Fruit fly (Drosophila melanogaster) whole organism, embryonic: ENCODE results near the gene CG33298.

Experiments
- Ada2b ChIP-seq: fragments of 200-800 bp; sonication (Bioruptor generic); IDR thresholded peaks from 2 replicates; pipeline ENCODE4 v1.3.6; 2022; ENCODE audit warnings: missing biosample characterization, missing genetic modification characterization
- Antp ChIP-seq: fragments of 200-800 bp; sonication (Bioruptor generic); optimal IDR thresholded peaks from 3 replicates; lab custom pipeline; 2016; ENCODE audit warnings: missing biosample characterization, missing genetic modification characterization
- Bteb2 ChIP-seq: fragments of 200-800 bp; sonication (Bioruptor generic); optimal IDR thresholded peaks from 2 replicates; lab custom pipeline; 2016; ENCODE audit warnings: missing biosample characterization, missing genetic modification characterization
- CG14860 ChIP-seq: fragments of 200-800 bp; sonication (Bioruptor generic); IDR thresholded peaks from 3 replicates; pipeline ENCODE4 v1.3.6; 2022; ENCODE audit warnings: missing biosample characterization, missing genetic modification characterization; ENCODE audit not compliant: partially characterized antibody
- CG16815 ChIP-seq: fragments of 200-800 bp; sonication (Bioruptor generic); optimal IDR thresholded peaks from 3 replicates; lab custom pipeline; 2017; ENCODE audit warnings: missing biosample characterization, mild to moderate bottlenecking, missing genetic modification characterization
- CG16863 ChIP-seq: fragments of 200-800 bp; sonication (Bioruptor generic); optimal IDR thresholded peaks from 3 replicates; lab custom pipeline; 2016; ENCODE audit warnings: missing biosample characterization, missing genetic modification characterization
- CG1832 ChIP-seq: fragments of 200-800 bp; sonication (Bioruptor generic); optimal IDR thresholded peaks from 2 replicates; lab custom pipeline; 2017; ENCODE audit warnings: missing biosample characterization, mild to moderate bottlenecking, missing genetic modification characterization, inconsistent platforms
- CG31365 ChIP-seq: fragments of 200-800 bp; sonication (Bioruptor generic); optimal IDR thresholded peaks from 2 replicates; lab custom pipeline; 2018; ENCODE audit warnings: missing biosample characterization, mild to moderate bottlenecking, missing genetic modification characterization
- CG33213 ChIP-seq: fragments of 200-800 bp; sonication (Bioruptor generic); optimal IDR thresholded peaks from 3 replicates; lab custom pipeline; 2016; ENCODE audit warnings: missing biosample characterization, missing genetic modification characterization
- CG43689 ChIP-seq: fragments of 200-800 bp; sonication (Bioruptor generic); IDR thresholded peaks from 2 replicates; pipeline ENCODE4 v1.3.6; 2022; ENCODE audit warnings: missing biosample characterization, missing genetic modification characterization
- CG4707 ChIP-seq: fragments of 200-800 bp; sonication (Bioruptor generic); optimal IDR thresholded peaks from 2 replicates; lab custom pipeline; 2018; ENCODE audit warnings: missing biosample characterization, mild to moderate bottlenecking, missing genetic modification characterization, moderate library complexity
- CG4820 ChIP-seq: fragments of 200-800 bp; sonication (Bioruptor generic); optimal IDR thresholded peaks from 3 replicates; lab custom pipeline; 2016; ENCODE audit warnings: missing biosample characterization, missing genetic modification characterization
- CG6175 ChIP-seq: fragments of 200-800 bp; sonication (Bioruptor generic); IDR thresholded peaks from 3 replicates; pipeline ENCODE4 v1.3.6; 2022; ENCODE audit warnings: missing biosample characterization, missing genetic modification characterization
- CG6654 ChIP-seq: fragments of 200-800 bp; sonication (Bioruptor generic); optimal IDR thresholded peaks from 2 replicates; lab custom pipeline; 2017; ENCODE audit warnings: missing biosample characterization, mild to moderate bottlenecking, missing genetic modification characterization
- CG6683 ChIP-seq: fragments of 200-800 bp; sonication (Bioruptor generic); optimal IDR thresholded peaks from 2 replicates; lab custom pipeline; 2017; ENCODE audit warnings: missing biosample characterization, mild to moderate bottlenecking, missing genetic modification characterization, missing genetic modification reagents
- CG6689 ChIP-seq: fragments of 200-800 bp; sonication (Bioruptor generic); IDR thresholded peaks from 2 replicates; pipeline ENCODE4 v1.3.6; 2022; ENCODE audit warnings: missing biosample characterization, missing genetic modification characterization
- CG6791 ChIP-seq: fragments of 200-800 bp; sonication (Bioruptor generic); IDR thresholded peaks from 3 replicates; pipeline ENCODE4 v1.3.6; 2022; ENCODE audit warnings: missing biosample characterization, missing genetic modification characterization; ENCODE audit not compliant: partially characterized antibody
- CG8478 ChIP-seq: fragments of >200 bp; optimal IDR thresholded peaks from 2 replicates; lab custom pipeline; 2018
- CG8924 ChIP-seq: fragments of 200-800 bp; optimal IDR thresholded peaks from 3 replicates; lab custom pipeline; 2019; ENCODE audit warnings: missing biosample characterization, mild to moderate bottlenecking, missing genetic modification characterization, moderate library complexity
- CG8944 ChIP-seq: fragments of 200-800 bp; sonication (Bioruptor generic); optimal IDR thresholded peaks from 3 replicates; lab custom pipeline; 2016; ENCODE audit warnings: missing biosample characterization, missing genetic modification characterization
- CTCF ChIP-seq: fragments of 200-800 bp; sonication (Bioruptor generic); optimal IDR thresholded peaks from 2 replicates; lab custom pipeline; 2017; ENCODE audit warnings: missing biosample characterization, mild to moderate bottlenecking, missing genetic modification characterization, moderate library complexity
- Camta ChIP-seq: fragments of 200-800 bp; sonication (Bioruptor generic); optimal IDR thresholded peaks from 2 replicates; lab custom pipeline; 2016; ENCODE audit warnings: missing biosample characterization, missing genetic modification characterization
- D ChIP-seq, 2 experiments: fragments of 200-800 bp in 1 of 2; fragments of >200 bp in 1 of 2; sonication (Bioruptor generic) in 1 of 2; optimal IDR thresholded peaks; 2 replicates in 1 of 2; 3 replicates in 1 of 2; lab custom pipeline; 2017; ENCODE audit warnings: mild to moderate bottlenecking in 1 of 2, missing biosample characterization in 1 of 2, missing genetic modification characterization in 1 of 2, missing genetic modification reagents in 1 of 2
- Deaf1 ChIP-seq: fragments of 200-800 bp; optimal IDR thresholded peaks from 3 replicates; lab custom pipeline; 2019; ENCODE audit warnings: missing biosample characterization, mild to moderate bottlenecking, missing genetic modification characterization, moderate library complexity
- Dfd ChIP-seq, 2 experiments: fragments of >200 bp; optimal IDR thresholded peaks; 2 replicates each; lab custom pipeline; 2017; ENCODE audit warnings: missing biosample characterization in 2 of 2, missing genetic modification characterization in 2 of 2
- Dp ChIP-seq: fragments of 200-800 bp; sonication (Bioruptor generic); optimal IDR thresholded peaks from 2 replicates; lab custom pipeline; 2018; ENCODE audit warnings: missing biosample characterization, mild to moderate bottlenecking, missing genetic modification characterization, moderate library complexity
- Hr51 ChIP-seq, 2 experiments: fragments of 200-800 bp; sonication (Bioruptor generic); optimal IDR thresholded peaks; 2 replicates in 1 of 2; 3 replicates in 1 of 2; lab custom pipeline; 2016 to 2018; ENCODE audit warnings: missing biosample characterization in 2 of 2, missing genetic modification characterization in 2 of 2, mild to moderate bottlenecking in 1 of 2, moderate library complexity in 1 of 2
- MBD-R2 ChIP-seq: fragments of 200-800 bp; sonication (Bioruptor generic); IDR thresholded peaks from 2 replicates; pipeline ENCODE4 v1.3.6; 2022; ENCODE audit warnings: missing biosample characterization, missing genetic modification characterization
- Mes4 ChIP-seq: fragments of 200-800 bp; sonication (Bioruptor generic); optimal IDR thresholded peaks from 2 replicates; lab custom pipeline; 2016; ENCODE audit warnings: missing biosample characterization, missing genetic modification characterization
- Pdp1 ChIP-seq, 2 experiments: fragments of 200-800 bp; sonication (Bioruptor generic); optimal IDR thresholded peaks; 3 replicates each; lab custom pipeline; 2016; ENCODE audit warnings: missing biosample characterization in 2 of 2, missing genetic modification characterization in 2 of 2, mild to moderate bottlenecking in 1 of 2, moderate library complexity in 1 of 2
- Taf1 ChIP-seq: fragments of 200-800 bp; sonication (Bioruptor generic); IDR thresholded peaks from 2 replicates; pipeline ENCODE4 v1.3.6; 2022; ENCODE audit warnings: missing biosample characterization, missing genetic modification characterization
- Vsx1 ChIP-seq: fragments of 200-800 bp; sonication (Bioruptor generic); optimal IDR thresholded peaks from 2 replicates; lab custom pipeline; 2017; ENCODE audit warnings: missing biosample characterization, mild to moderate bottlenecking, missing genetic modification characterization, missing genetic modification reagents
- Xrp1 ChIP-seq: fragments of 200-800 bp; sonication (Bioruptor generic); IDR thresholded peaks from 2 replicates; pipeline ENCODE4 v1.3.6; 2022; ENCODE audit warnings: missing biosample characterization, missing genetic modification characterization
- ab ChIP-seq: fragments of 200-800 bp; sonication (Bioruptor generic); optimal IDR thresholded peaks from 2 replicates; lab custom pipeline; 2016; ENCODE audit warnings: missing biosample characterization, missing genetic modification characterization
- amos ChIP-seq: fragments of 200-800 bp; sonication (Bioruptor generic); IDR thresholded peaks from 2 replicates; pipeline ENCODE4 v1.3.6; 2022; ENCODE audit warnings: missing biosample characterization, missing genetic modification characterization; ENCODE audit not compliant: partially characterized antibody
- bcd ChIP-seq: fragments of 200-800 bp; sonication (Bioruptor generic); optimal IDR thresholded peaks from 2 replicates; lab custom pipeline; 2017; ENCODE audit warnings: missing biosample characterization, mild to moderate bottlenecking, missing genetic modification characterization
- chif ChIP-seq, 2 experiments: fragments of 200-800 bp; sonication (Bioruptor generic); optimal IDR thresholded peaks; 3 replicates each; lab custom pipeline; 2016; ENCODE audit warnings: missing biosample characterization in 2 of 2, missing genetic modification characterization in 2 of 2
- ems ChIP-seq: fragments of 200-800 bp; sonication (Bioruptor generic); optimal IDR thresholded peaks from 3 replicates; lab custom pipeline; 2016; ENCODE audit warnings: missing biosample characterization, missing genetic modification characterization
- exex ChIP-seq: fragments of 200-800 bp; sonication (Bioruptor generic); optimal IDR thresholded peaks from 4 replicates; lab custom pipeline; 2018; ENCODE audit warnings: missing biosample characterization, mild to moderate bottlenecking, missing genetic modification characterization, moderate library complexity
- fu2 ChIP-seq: fragments of 200-800 bp; sonication (Bioruptor generic); optimal IDR thresholded peaks from 2 replicates; lab custom pipeline; 2016; ENCODE audit warnings: missing biosample characterization, missing genetic modification characterization
- gce ChIP-seq: fragments of 200-800 bp; sonication (Bioruptor generic); IDR thresholded peaks from 3 replicates; pipeline ENCODE4 v1.3.6; 2022; ENCODE audit warnings: missing biosample characterization, missing genetic modification characterization
- hb ChIP-seq: fragments of 200-800 bp; sonication (Bioruptor generic); IDR thresholded peaks from 3 replicates; pipeline ENCODE4 v1.3.6; 2022; ENCODE audit warnings: missing biosample characterization, missing genetic modification characterization; ENCODE audit not compliant: partially characterized antibody
- ken ChIP-seq: fragments of 200-800 bp; sonication (Bioruptor generic); IDR thresholded peaks from 3 replicates; pipeline ENCODE4 v1.3.6; 2022; ENCODE audit warnings: missing biosample characterization, missing genetic modification characterization
- nerfin-1 ChIP-seq: fragments of 200-800 bp; sonication (Bioruptor generic); optimal IDR thresholded peaks from 3 replicates; lab custom pipeline; 2019; ENCODE audit warnings: missing biosample characterization, mild to moderate bottlenecking, missing genetic modification characterization, moderate library complexity
- onecut ChIP-seq: fragments of 200-800 bp; sonication (Bioruptor generic); IDR thresholded peaks from 2 replicates; pipeline ENCODE4 v1.3.6; 2022; ENCODE audit warnings: missing biosample characterization, missing genetic modification characterization
- peb ChIP-seq: fragments of 200-800 bp; sonication (Bioruptor generic); IDR thresholded peaks from 2 replicates; pipeline ENCODE4 v1.3.6; 2022; ENCODE audit warnings: missing biosample characterization, missing genetic modification characterization
- ranshi ChIP-seq: fragments of 200-800 bp; sonication (Bioruptor generic); IDR thresholded peaks from 2 replicates; pipeline ENCODE4 v1.3.6; 2022; ENCODE audit warnings: missing biosample characterization, missing genetic modification characterization
- sisA ChIP-seq: fragments of 200-800 bp; sonication (Bioruptor generic); IDR thresholded peaks from 2 replicates; pipeline ENCODE4 v1.3.6; 2022; ENCODE audit warnings: missing biosample characterization, missing genetic modification characterization
- tio ChIP-seq: fragments of 200-800 bp; sonication (Bioruptor generic); optimal IDR thresholded peaks from 2 replicates; lab custom pipeline; 2017; ENCODE audit warnings: missing biosample characterization, missing genetic modification characterization, inconsistent platforms
- vvl ChIP-seq: fragments of 200-800 bp; sonication (Bioruptor generic); IDR thresholded peaks from 2 replicates; pipeline ENCODE4 v1.3.6; 2022; ENCODE audit warnings: missing biosample characterization, missing genetic modification characterization
- zfh2 ChIP-seq: fragments of 200-800 bp; sonication (Bioruptor generic); optimal IDR thresholded peaks from 2 replicates; lab custom pipeline; 2016; ENCODE audit warnings: missing biosample characterization, missing genetic modification characterization

CG33298 gene

DNA sequence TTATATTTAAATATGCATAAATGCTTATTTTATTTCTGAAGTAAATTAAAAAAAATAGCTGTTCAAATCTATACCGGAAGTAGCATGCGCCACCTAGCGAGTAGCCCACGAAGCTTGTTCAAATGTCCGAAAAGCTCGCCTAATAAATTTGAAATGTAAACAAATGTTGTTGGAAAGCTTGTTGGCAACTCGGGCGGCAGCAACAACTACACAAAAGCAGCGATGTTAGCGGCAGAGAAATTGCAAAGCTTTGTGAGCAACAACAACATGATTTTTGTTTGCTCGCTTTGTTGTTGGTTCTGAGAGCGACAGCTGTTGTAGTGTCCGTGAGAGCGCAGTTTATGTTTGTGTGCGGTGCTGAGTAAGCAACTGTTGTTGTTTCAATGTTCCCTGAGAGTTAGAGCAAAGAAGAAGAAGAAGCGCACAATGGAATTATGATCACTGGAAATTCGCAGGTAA, 72.2 kb downstream of the CG33298 start (continued):
- TF ChIP-seq onecut (peak; percentile 97), CG31365 (tag; lab: Kevin White, UChicago) (peak; percentile 95), CG4820 (GFP tag; lab: Kevin White, UChicago) (peak; percentile 89), Vsx1 (peak; percentile 99), Deaf1 (peak; percentile 63), Xrp1 (GFP tag; lab: Robert Waterston, UW) (peak; percentile 65; the same call in 1 of the 2 replicates), ranshi (GFP tag; lab: Robert Waterston, UW) (peak; percentile 96), ken (GFP tag; lab: Robert Waterston, UW) (peak; percentile 93), CG16863 (GFP tag; lab: Kevin White, UChicago) (peak; percentile 91), Hr51 (GFP tag; optimal IDR thresholded peaks at IDR 0.05; lab: Kevin White, UChicago) (peak; percentile 92 to 97), D (optimal IDR thresholded peaks at IDR 0.05; lab: Kevin White, UChicago) (no peak), D (GFP tag; optimal IDR thresholded peaks at IDR 0.05; lab: Kevin White, UChicago) (peak; percentile 96), Camta (peak; percentile 97), Mes4 (GFP tag; lab: Kevin White, UChicago) (peak; percentile 96), MBD-R2 (peak; percentile 84), Dfd (GFP tag; optimal IDR thresholded peaks at IDR 0.05; lab: Kevin White, UChicago) (no peak), CG8924 (tag; lab: Kevin White, UChicago) (peak; percentile 94), CG6683 (peak; percentile 98), CG16815 (no peak), CG6689 (GFP tag; lab: Robert Waterston, UW) (peak; percentile 87), Dp (GFP tag; lab: Kevin White, UChicago) (peak; percentile 70), zfh2 (GFP tag; lab: Kevin White, UChicago) (peak; percentile 83), sisA (GFP tag; lab: Robert Waterston, UW) (peak; percentile 41; the same call in 1 of the 2 replicates), Antp (GFP tag; lab: Kevin White, UChicago) (peak; percentile 86), peb (GFP tag; lab: Robert Waterston, UW) (peak; percentile 86), chif (GFP tag; optimal IDR thresholded peaks at IDR 0.05; lab: Kevin White, UChicago) (peak; percentile 85 to 94), CG6175 (peak; percentile 94), Bteb2 (GFP tag; lab: Kevin White, UChicago) (peak; percentile 96), fu2 (GFP tag; lab: Kevin White, UChicago) (peak; percentile 84), CG43689 (peak; percentile 96), CG8944 (GFP tag; lab: Kevin White, UChicago) (peak; percentile 64), Taf1 (GFP tag; lab: Robert Waterston, UW) (peak; percentile 70), bcd (GFP tag; lab: Kevin White, UChicago) (peak; percentile 99), CG1832 (GFP tag; lab: Kevin White, UChicago) (no peak), CG14860 (no peak), gce (peak; percentile 98), tio (peak; percentile 90), vvl (GFP tag; lab: Robert Waterston, UW) (peak; percentile 99), ab (GFP tag; lab: Kevin White, UChicago) (no peak), Pdp1 (GFP tag; optimal IDR thresholded peaks at IDR 0.05; lab: Kevin White, UChicago) (peak; percentile 90 to 92), CG33213 (GFP tag; lab: Kevin White, UChicago) (peak; percentile 99), CG6791 (GFP tag; lab: Robert Waterston, UW) (no peak), Ada2b (GFP tag; lab: Robert Waterston, UW) (peak; percentile 88; the same call in 1 of the 2 replicates), amos (GFP tag; lab: Robert Waterston, UW) (no peak), CTCF (GFP tag; lab: Kevin White, UChicago) (peak; percentile 96), exex (tag; lab: Kevin White, UChicago) (peak; percentile 94), nerfin-1 (peak; percentile 95), CG4707 (GFP tag; lab: Kevin White, UChicago) (peak; percentile 99), ems (GFP tag; lab: Kevin White, UChicago) (peak; percentile 95), hb (GFP tag; lab: Robert Waterston, UW) (no peak), CG8478 (lab: Kevin White, UChicago) (no peak), CG6654 (GFP tag; lab: Kevin White, UChicago) (peak; percentile 91)
